Fruit fly (Drosophila melanogaster) whole organism, embryonic: ENCODE measurements around the gene djl.

ENCODE experiments used
- BtbVII ChIP-seq: fragments of 200-800 bp; sonication (Bioruptor generic); optimal IDR thresholded peaks from 3 replicates; lab custom pipeline; 2017; ENCODE audit warnings: missing biosample characterization, mild to moderate bottlenecking, missing genetic modification characterization
- CG10462 ChIP-seq: fragments of 200-800 bp; sonication (Bioruptor generic); optimal IDR thresholded peaks from 2 replicates; lab custom pipeline; 2016; ENCODE audit warnings: missing biosample characterization, missing genetic modification characterization
- CG11723 ChIP-seq: fragments of 200-800 bp; sonication (Bioruptor generic); optimal IDR thresholded peaks from 2 replicates; lab custom pipeline; 2017; ENCODE audit warnings: missing biosample characterization, mild to moderate bottlenecking, missing genetic modification characterization
- CG12299 ChIP-seq: fragments of 200-800 bp; sonication (Bioruptor generic); optimal IDR thresholded peaks from 2 replicates; lab custom pipeline; 2018; ENCODE audit warnings: missing biosample characterization, mild to moderate bottlenecking, missing genetic modification characterization
- CG1529 ChIP-seq: fragments of 200-800 bp; sonication (Bioruptor generic); optimal IDR thresholded peaks from 3 replicates; lab custom pipeline; 2018; ENCODE audit warnings: missing biosample characterization, missing genetic modification characterization
- CG1647 ChIP-seq: fragments of 200-800 bp; sonication (Bioruptor generic); optimal IDR thresholded peaks from 3 replicates; lab custom pipeline; 2016; ENCODE audit warnings: missing biosample characterization, missing genetic modification characterization
- CG17328 ChIP-seq: fragments of 200-800 bp; sonication (Bioruptor generic); IDR thresholded peaks from 2 replicates; pipeline ENCODE4 v1.3.6; 2022; ENCODE audit warnings: missing biosample characterization, missing genetic modification characterization
- CG1832 ChIP-seq: fragments of 200-800 bp; sonication (Bioruptor generic); optimal IDR thresholded peaks from 2 replicates; lab custom pipeline; 2017; ENCODE audit warnings: missing biosample characterization, mild to moderate bottlenecking, missing genetic modification characterization, inconsistent platforms
- CG18764 ChIP-seq: fragments of 200-800 bp; sonication (Bioruptor generic); optimal IDR thresholded peaks from 3 replicates; lab custom pipeline; 2016; ENCODE audit warnings: missing biosample characterization, missing genetic modification characterization
- CG2120 ChIP-seq: fragments of 200-800 bp; sonication (Bioruptor generic); optimal IDR thresholded peaks from 3 replicates; lab custom pipeline; 2016; ENCODE audit warnings: missing biosample characterization, missing genetic modification characterization
- CG2202 ChIP-seq: fragments of 200-800 bp; sonication (Bioruptor generic); optimal IDR thresholded peaks from 2 replicates; lab custom pipeline; 2018; ENCODE audit warnings: missing biosample characterization, mild to moderate bottlenecking, missing genetic modification characterization
- CG2678 ChIP-seq: fragments of 200-800 bp; sonication (Bioruptor generic); optimal IDR thresholded peaks from 3 replicates; lab custom pipeline; 2019; ENCODE audit warnings: missing biosample characterization, mild to moderate bottlenecking, missing genetic modification characterization, moderate library complexity
- CG2712 ChIP-seq: fragments of 200-800 bp; optimal IDR thresholded peaks from 3 replicates; lab custom pipeline; 2019; ENCODE audit warnings: missing biosample characterization, mild to moderate bottlenecking, missing genetic modification characterization, moderate library complexity
- CG31224 ChIP-seq: fragments of 200-800 bp; sonication (Bioruptor generic); IDR thresholded peaks from 2 replicates; pipeline ENCODE4 v1.3.6; 2022; ENCODE audit warnings: missing biosample characterization, missing genetic modification characterization
- CG31388 ChIP-seq: fragments of 200-800 bp; sonication (Bioruptor generic); optimal IDR thresholded peaks from 2 replicates; lab custom pipeline; 2016; ENCODE audit warnings: missing biosample characterization, missing genetic modification characterization
- CG32532 ChIP-seq: fragments of 200-800 bp; sonication (Bioruptor generic); IDR thresholded peaks from 2 replicates; pipeline ENCODE4 v1.3.6; 2022; ENCODE audit warnings: missing biosample characterization, missing genetic modification characterization
- CG3281 ChIP-seq: fragments of 200-800 bp; sonication (Bioruptor generic); optimal IDR thresholded peaks from 3 replicates; lab custom pipeline; 2017; ENCODE audit warnings: missing biosample characterization, mild to moderate bottlenecking, missing genetic modification characterization
- CG3726 ChIP-seq: fragments of 200-800 bp; sonication (Bioruptor generic); IDR thresholded peaks from 3 replicates; pipeline ENCODE4, ENCODE4 v1.3.6; 2022; ENCODE audit warnings: missing biosample characterization, missing genetic modification characterization
- CG7963 ChIP-seq: fragments of 200-800 bp; sonication (Bioruptor generic); IDR thresholded peaks from 3 replicates; pipeline ENCODE4 v1.3.6; 2022; ENCODE audit warnings: missing biosample characterization, missing genetic modification characterization; ENCODE audit not compliant: partially characterized antibody
- CG8924 ChIP-seq: fragments of 200-800 bp; optimal IDR thresholded peaks from 3 replicates; lab custom pipeline; 2019; ENCODE audit warnings: missing biosample characterization, mild to moderate bottlenecking, missing genetic modification characterization, moderate library complexity
- Deaf1 ChIP-seq: fragments of 200-800 bp; optimal IDR thresholded peaks from 3 replicates; lab custom pipeline; 2019; ENCODE audit warnings: missing biosample characterization, mild to moderate bottlenecking, missing genetic modification characterization, moderate library complexity
- Hr78 ChIP-seq, 2 experiments: fragments of 200-800 bp in 1 of 2; fragments of >200 bp in 1 of 2; sonication (Bioruptor generic) in 1 of 2; optimal IDR thresholded peaks; 2 replicates each; lab custom pipeline; 2017 to 2019; ENCODE audit warnings: missing biosample characterization in 2 of 2, missing genetic modification characterization in 2 of 2, mild to moderate bottlenecking in 1 of 2, moderate library complexity in 1 of 2
- Hsf ChIP-seq: fragments of 200-800 bp; sonication (Bioruptor generic); optimal IDR thresholded peaks from 3 replicates; lab custom pipeline; 2016; ENCODE audit warnings: missing biosample characterization, missing genetic modification characterization
- Lhr ChIP-seq: fragments of 200-800 bp; sonication (Bioruptor generic); optimal IDR thresholded peaks from 3 replicates; lab custom pipeline; 2017; ENCODE audit warnings: mild to moderate bottlenecking, missing biosample characterization, missing genetic modification reagents, missing genetic modification characterization
- Med ChIP-seq: fragments of 200-800 bp; sonication (Bioruptor generic); peaks from one replicate; lab custom pipeline; 2016; ENCODE audit warnings: missing biosample characterization, missing genetic modification characterization, mild to moderate bottlenecking, inconsistent platforms, moderate library complexity
- Nf-YC ChIP-seq: fragments of 200-800 bp; optimal IDR thresholded peaks from 3 replicates; lab custom pipeline; 2019; ENCODE audit warnings: missing biosample characterization, mild to moderate bottlenecking, missing genetic modification characterization, moderate library complexity
- Trl ChIP-seq, 3 experiments: fragments of >200 bp in 2 of 3; fragments of 200-800 bp in 1 of 3; sonication (Bioruptor generic) in 1 of 3; optimal IDR thresholded peaks; 2 replicates in 1 of 3; 3 replicates in 2 of 3; lab custom pipeline; 2016 to 2017; ENCODE audit warnings: missing biosample characterization in 1 of 3, missing genetic modification characterization in 1 of 3
- bcd ChIP-seq: fragments of 200-800 bp; sonication (Bioruptor generic); optimal IDR thresholded peaks from 2 replicates; lab custom pipeline; 2017; ENCODE audit warnings: missing biosample characterization, mild to moderate bottlenecking, missing genetic modification characterization
- cg ChIP-seq: fragments of 200-800 bp; sonication (Bioruptor generic); optimal IDR thresholded peaks from 3 replicates; lab custom pipeline; 2019; ENCODE audit warnings: missing biosample characterization, mild to moderate bottlenecking, missing genetic modification characterization, moderate library complexity
- cwo ChIP-seq: fragments of 200-800 bp; sonication (Bioruptor generic); optimal IDR thresholded peaks from 3 replicates; lab custom pipeline; 2017; ENCODE audit warnings: missing biosample characterization, missing genetic modification characterization, mild to moderate bottlenecking, moderate library complexity, missing genetic modification reagents
- gem ChIP-seq: fragments of 200-800 bp; sonication (Bioruptor generic); optimal IDR thresholded peaks from 2 replicates; lab custom pipeline; 2019; ENCODE audit warnings: missing biosample characterization, mild to moderate bottlenecking, missing genetic modification characterization, moderate library complexity
- kah ChIP-seq: fragments of 200-800 bp; sonication (Bioruptor generic); optimal IDR thresholded peaks from 2 replicates; lab custom pipeline; 2018; ENCODE audit warnings: missing biosample characterization, mild to moderate bottlenecking, missing genetic modification characterization
- kay ChIP-seq: fragments of 200-800 bp; sonication (Bioruptor generic); optimal IDR thresholded peaks from 2 replicates; lab custom pipeline; 2016; ENCODE audit warnings: missing biosample characterization, missing genetic modification characterization
- mam ChIP-seq: fragments of 200-800 bp; sonication (Bioruptor generic); optimal IDR thresholded peaks from 3 replicates; lab custom pipeline; 2016; ENCODE audit warnings: missing biosample characterization, missing genetic modification characterization
- nerfin-1 ChIP-seq: fragments of 200-800 bp; sonication (Bioruptor generic); optimal IDR thresholded peaks from 3 replicates; lab custom pipeline; 2019; ENCODE audit warnings: missing biosample characterization, mild to moderate bottlenecking, missing genetic modification characterization, moderate library complexity
- nerfin-2 ChIP-seq: fragments of 200-800 bp; sonication (Bioruptor generic); IDR thresholded peaks from 2 replicates; pipeline ENCODE4 v1.3.6; 2022; ENCODE audit warnings: missing biosample characterization, missing genetic modification characterization; ENCODE audit not compliant: partially characterized antibody
- onecut ChIP-seq: fragments of 200-800 bp; sonication (Bioruptor generic); IDR thresholded peaks from 2 replicates; pipeline ENCODE4 v1.3.6; 2022; ENCODE audit warnings: missing biosample characterization, missing genetic modification characterization
- sens ChIP-seq: fragments of 200-800 bp; sonication (Bioruptor generic); peaks from one replicate; lab custom pipeline; 2016; ENCODE audit warnings: missing biosample characterization, missing genetic modification characterization
- shn ChIP-seq: fragments of 200-800 bp; sonication (Bioruptor generic); optimal IDR thresholded peaks from 3 replicates; lab custom pipeline; 2016; ENCODE audit warnings: missing biosample characterization, missing genetic modification characterization
- trem ChIP-seq: fragments of 200-800 bp; optimal IDR thresholded peaks from 3 replicates; lab custom pipeline; 2019; ENCODE audit warnings: missing biosample characterization, mild to moderate bottlenecking, missing genetic modification characterization, moderate library complexity
- tx ChIP-seq: fragments of 200-800 bp; sonication (Bioruptor generic); optimal IDR thresholded peaks from 2 replicates; lab custom pipeline; 2016; ENCODE audit warnings: missing biosample characterization, missing genetic modification characterization
- wek ChIP-seq: fragments of 200-800 bp; sonication (Bioruptor generic); optimal IDR thresholded peaks from 3 replicates; lab custom pipeline; 2018; ENCODE audit warnings: missing biosample characterization, mild to moderate bottlenecking, missing genetic modification characterization, moderate library complexity
- yki ChIP-seq: fragments of >200 bp; optimal IDR thresholded peaks from 3 replicates; lab custom pipeline; 2018

The djl gene

DNA sequence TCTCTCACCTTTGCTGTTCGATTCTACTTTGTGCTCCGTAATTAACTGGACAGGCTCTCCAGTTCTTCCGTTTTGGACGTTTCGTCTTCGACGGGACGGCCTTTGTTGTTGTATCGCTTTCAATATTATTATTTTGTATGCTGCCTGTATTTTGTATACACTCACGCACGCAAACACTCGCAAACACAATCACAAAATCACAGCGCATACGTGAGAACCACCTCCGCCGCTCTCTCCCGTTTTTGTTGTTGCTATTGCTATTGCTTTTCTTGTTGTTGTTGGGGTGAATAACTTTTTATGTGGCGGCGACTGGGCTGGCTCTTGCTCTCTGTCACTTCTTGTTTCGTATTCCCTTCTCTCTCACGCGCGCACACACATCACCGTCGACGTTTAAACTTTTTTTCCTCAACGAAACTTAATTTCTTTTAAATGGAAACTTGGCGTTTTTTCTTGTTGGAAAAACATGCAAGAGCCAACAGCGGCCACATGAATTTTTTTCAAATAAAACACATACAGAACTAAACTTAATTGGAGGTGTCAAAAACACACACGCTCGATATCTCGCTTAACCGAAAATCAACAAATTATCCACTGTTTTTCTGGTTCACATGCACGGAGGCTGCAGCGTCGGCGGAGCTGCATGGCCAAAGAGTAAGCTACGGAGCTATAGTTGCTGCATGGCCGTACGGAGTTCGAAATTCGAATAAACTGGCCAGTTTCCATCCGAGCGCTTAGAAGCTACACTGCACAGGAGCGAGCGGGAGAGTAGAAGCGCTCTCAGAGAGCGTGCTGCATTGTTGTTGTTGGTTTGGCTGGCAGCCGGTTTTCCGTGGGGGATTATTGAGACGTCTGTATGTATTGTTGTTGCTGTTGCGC is 47.4 kb downstream of the djl start (continued):
- TF ChIP-seq Deaf1 (tag; lab: Kevin White, UChicago), result no peak
- peak; percentile 19 for TF ChIP-seq CG1647 (GFP tag; lab: Kevin White, UChicago)
- peak; percentile 17 for TF ChIP-seq CG2120 (GFP tag; lab: Kevin White, UChicago)
- TF ChIP-seq Hr78 (GFP tag; optimal IDR thresholded peaks at IDR 0.05; lab: Kevin White, UChicago), result peak in 1 of 2 experiments; percentile 14
- TF ChIP-seq CG8924 (tag; lab: Kevin White, UChicago), result peak; percentile 67
- peak; percentile 22 for TF ChIP-seq kay (GFP tag; lab: Kevin White, UChicago)
- no peak for TF ChIP-seq nerfin-2 (GFP tag; lab: Robert Waterston, UW)
- TF ChIP-seq CG1529, result no peak
- TF ChIP-seq nerfin-1 (tag; lab: Kevin White, UChicago), result no peak
- TF ChIP-seq Hsf (GFP tag; lab: Kevin White, UChicago), result no peak
- peak; percentile 3 for TF ChIP-seq CG11723
- TF ChIP-seq mam (GFP tag; lab: Kevin White, UChicago), result peak; percentile 12
- TF ChIP-seq CG3281 (GFP tag; lab: Kevin White, UChicago), result peak; percentile 2
- no peak for TF ChIP-seq CG32532 (GFP tag; lab: Robert Waterston, UW)
- TF ChIP-seq onecut, result no peak; the same call in 1 of the 2 replicates
- TF ChIP-seq cwo (GFP tag; lab: Kevin White, UChicago), result no peak
- TF ChIP-seq Med, result peak; percentile 74
- TF ChIP-seq CG3726 (GFP tag; lab: Robert Waterston, UW), result no peak
- no peak for TF ChIP-seq Nf-YC (tag; lab: Kevin White, UChicago)
- peak; percentile 27 for TF ChIP-seq CG2678 (tag; lab: Kevin White, UChicago)
- TF ChIP-seq sens (GFP tag; lab: Kevin White, UChicago), result peak; percentile 80
- TF ChIP-seq kah, result no peak
- no peak for TF ChIP-seq CG2202 (tag; lab: Kevin White, UChicago)
- TF ChIP-seq CG31224 (GFP tag; lab: Robert Waterston, UW), result no peak
- no peak for TF ChIP-seq trem (tag; lab: Kevin White, UChicago)
- TF ChIP-seq CG31388 (GFP tag; lab: Kevin White, UChicago), result no peak
- peak; percentile 27 for TF ChIP-seq BtbVII (GFP tag; lab: Kevin White, UChicago)
- no peak for TF ChIP-seq CG10462 (GFP tag; lab: Kevin White, UChicago)
- peak; percentile 26 for TF ChIP-seq CG1832 (GFP tag; lab: Kevin White, UChicago)
- TF ChIP-seq bcd (GFP tag; lab: Kevin White, UChicago), result no peak
- TF ChIP-seq CG12299, result peak; percentile 49
- no peak for TF ChIP-seq wek (GFP tag; lab: Kevin White, UChicago)
- peak; percentile 78 for TF ChIP-seq cg
- no peak for TF ChIP-seq CG7963 (GFP tag; lab: Robert Waterston, UW)
- peak; percentile 9 for TF ChIP-seq shn (GFP tag; lab: Kevin White, UChicago)
- TF ChIP-seq yki (lab: Kevin White, UChicago), result peak; percentile 96
- TF ChIP-seq Trl (optimal IDR thresholded peaks at IDR 0.05; lab: Kevin White, UChicago), result peak; percentile 83 to 97
- peak; percentile 39 for TF ChIP-seq Trl (GFP tag; optimal IDR thresholded peaks at IDR 0.05; lab: Kevin White, UChicago)
- TF ChIP-seq gem (tag; lab: Kevin White, UChicago), result peak; percentile 32
- TF ChIP-seq CG2712, result peak; percentile 15
- TF ChIP-seq CG17328 (GFP tag; lab: Robert Waterston, UW), result no peak
- no peak for TF ChIP-seq CG18764 (GFP tag; lab: Kevin White, UChicago)
- no peak for TF ChIP-seq Lhr (GFP tag; lab: Kevin White, UChicago)
- no peak for TF ChIP-seq tx (GFP tag; lab: Kevin White, UChicago)
